Worm (Caenorhabditis elegans): Measurements from ENCODE around the gene ghi-1.

Gene ghi-1

DNA sequence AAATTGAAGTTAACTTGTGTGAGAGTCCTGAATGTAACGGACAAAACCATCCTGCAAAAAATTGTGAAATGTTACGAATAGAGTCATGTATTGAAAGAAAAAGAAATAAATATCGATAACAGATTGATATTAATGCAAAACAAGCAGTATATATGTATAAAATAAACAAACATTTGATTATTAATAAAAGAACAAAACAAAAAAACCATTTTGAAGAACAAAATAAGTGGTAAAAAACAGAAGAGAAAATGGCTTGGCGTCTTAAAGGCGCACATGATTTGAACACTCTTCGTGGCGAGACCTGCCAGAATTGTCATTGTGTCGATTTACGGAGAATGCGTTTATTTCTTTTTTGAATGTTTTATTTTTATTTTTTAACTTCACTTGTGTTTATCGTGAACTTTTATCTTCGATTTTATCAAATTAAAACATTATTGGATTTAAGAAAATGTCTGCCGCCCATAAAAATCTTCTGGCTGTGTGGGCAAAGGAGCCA, 6.2 kb downstream of the ghi-1 start, which contains the start of the genes rad-23 and rpn-12:
Gene rad-23 (minus strand): TSS at position 51 of the 496 bp plus-strand sequence.
Gene rpn-12 (plus strand): TSS at position 446 of the 496 bp plus-strand sequence.
- peak; percentile 50 for TF ChIP-seq fos-1 (tag; optimal IDR thresholded peaks at IDR 0.05)
- TF ChIP-seq ztf-4 (tag; optimal IDR thresholded peaks at IDR 0.05): no peak
- TF ChIP-seq mbf-1 (tag; optimal IDR thresholded peaks at IDR 0.05): no peak
- no peak for TF ChIP-seq zag-1 (tag; optimal IDR thresholded peaks at IDR 0.05)
- peak; percentile 68 for TF ChIP-seq gmeb-1 (tag; optimal IDR thresholded peaks at IDR 0.05)
- TF ChIP-seq crh-2 (tag; optimal IDR thresholded peaks at IDR 0.05): peak; percentile 67
- peak; percentile 41 for TF ChIP-seq lin-11 (tag; optimal IDR thresholded peaks at IDR 0.05)
- peak; percentile 86 for TF ChIP-seq C34F6.9 (tag; optimal IDR thresholded peaks at IDR 0.05)
- TF ChIP-seq mab-5 (tag; optimal IDR thresholded peaks at IDR 0.05): peak; percentile 60
- TF ChIP-seq lsy-2 (tag; optimal IDR thresholded peaks at IDR 0.05): peak in 1 of 2 experiments; percentile 86
- peak; percentile 76 for TF ChIP-seq nhr-129 (tag; optimal IDR thresholded peaks at IDR 0.05)
- TF ChIP-seq nhr-77 (tag; optimal IDR thresholded peaks at IDR 0.05): no peak
- TF ChIP-seq unc-55 (GFP tag; optimal IDR thresholded peaks at IDR 0.05): peak; percentile 92
- TF ChIP-seq skn-1 (tag; optimal IDR thresholded peaks at IDR 0.05): peak; percentile 99
- no peak for TF ChIP-seq ama-1 (optimal IDR thresholded peaks at IDR 0.05)
- no peak for TF ChIP-seq aly-2 (tag; optimal IDR thresholded peaks at IDR 0.05)
- peak; percentile 5 for TF ChIP-seq blmp-1 (tag; optimal IDR thresholded peaks at IDR 0.05; ENCODE audit: insufficient read depth)
- TF ChIP-seq sma-9 (GFP tag; optimal IDR thresholded peaks at IDR 0.05): peak; percentile 45
- no peak for TF ChIP-seq sma-9 (tag; optimal IDR thresholded peaks at IDR 0.05)
- peak; percentile 39 for TF ChIP-seq sma-3 (GFP tag; optimal IDR thresholded peaks at IDR 0.05)
- TF ChIP-seq R02D3.7 (tag; optimal IDR thresholded peaks at IDR 0.05): peak; percentile 47
- TF ChIP-seq ceh-16 (tag; optimal IDR thresholded peaks at IDR 0.05): no peak
- peak; percentile 45 for TF ChIP-seq lin-13 (GFP tag; optimal IDR thresholded peaks at IDR 0.05)

DNA sequence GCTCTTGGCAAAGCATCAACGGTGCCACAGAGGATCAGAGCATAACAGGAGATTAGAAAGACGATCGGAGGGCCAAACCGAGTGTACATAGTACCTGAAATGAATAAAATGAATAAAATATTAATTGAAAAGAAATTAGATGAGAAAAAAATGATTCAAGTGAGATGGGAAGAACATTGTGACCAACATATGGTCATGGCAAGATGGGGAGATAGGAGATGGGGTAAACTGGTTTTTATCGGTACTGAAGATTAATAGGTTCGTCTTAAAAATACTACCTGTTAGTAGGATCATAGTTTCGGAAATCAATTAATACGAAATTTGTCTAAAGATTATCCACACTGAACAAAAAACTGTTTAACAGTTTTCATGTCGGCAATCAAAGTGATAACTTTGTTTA, 10.5 kb downstream of the ghi-1 start, which contains the start of gene nep-1:
Gene nep-1 (minus strand): TSS at position 101 of the 400 bp plus-strand sequence.
- TF ChIP-seq lin-13 (GFP tag; optimal IDR thresholded peaks at IDR 0.05): no peak
- TF ChIP-seq ceh-16 (tag; optimal IDR thresholded peaks at IDR 0.05): no peak
- TF ChIP-seq aly-2 (tag; optimal IDR thresholded peaks at IDR 0.05): no peak
- TF ChIP-seq nhr-77 (tag; optimal IDR thresholded peaks at IDR 0.05): no peak
- peak; percentile 24 for TF ChIP-seq sma-9 (GFP tag; optimal IDR thresholded peaks at IDR 0.05)
- TF ChIP-seq sma-9 (tag; optimal IDR thresholded peaks at IDR 0.05): no peak
- TF ChIP-seq ztf-4 (tag; optimal IDR thresholded peaks at IDR 0.05): no peak
- no peak for TF ChIP-seq C34F6.9 (tag; optimal IDR thresholded peaks at IDR 0.05)

DNA sequence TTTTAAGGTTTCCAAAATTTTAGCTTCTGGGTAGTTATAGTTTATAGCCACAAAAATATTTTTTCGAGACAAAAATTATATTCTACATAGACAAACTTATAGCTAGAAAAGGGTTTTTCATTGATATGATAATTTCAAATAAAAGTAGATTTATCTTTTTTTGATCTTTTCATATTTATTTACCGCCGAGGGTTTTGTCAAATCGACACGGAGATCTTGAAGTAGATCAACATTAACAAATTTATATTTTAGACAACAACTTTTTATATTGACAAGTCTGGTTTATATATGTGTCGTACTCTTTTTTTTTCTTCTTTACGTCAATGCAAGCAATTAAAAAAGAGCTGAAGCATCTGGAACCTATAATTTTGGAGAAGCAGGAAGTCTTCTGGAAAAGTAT, 12.3 kb downstream of the ghi-1 start:
- no peak for TF ChIP-seq ama-1 (optimal IDR thresholded peaks at IDR 0.05)
- TF ChIP-seq nhr-6 (tag; optimal IDR thresholded peaks at IDR 0.05): no peak

DNA sequence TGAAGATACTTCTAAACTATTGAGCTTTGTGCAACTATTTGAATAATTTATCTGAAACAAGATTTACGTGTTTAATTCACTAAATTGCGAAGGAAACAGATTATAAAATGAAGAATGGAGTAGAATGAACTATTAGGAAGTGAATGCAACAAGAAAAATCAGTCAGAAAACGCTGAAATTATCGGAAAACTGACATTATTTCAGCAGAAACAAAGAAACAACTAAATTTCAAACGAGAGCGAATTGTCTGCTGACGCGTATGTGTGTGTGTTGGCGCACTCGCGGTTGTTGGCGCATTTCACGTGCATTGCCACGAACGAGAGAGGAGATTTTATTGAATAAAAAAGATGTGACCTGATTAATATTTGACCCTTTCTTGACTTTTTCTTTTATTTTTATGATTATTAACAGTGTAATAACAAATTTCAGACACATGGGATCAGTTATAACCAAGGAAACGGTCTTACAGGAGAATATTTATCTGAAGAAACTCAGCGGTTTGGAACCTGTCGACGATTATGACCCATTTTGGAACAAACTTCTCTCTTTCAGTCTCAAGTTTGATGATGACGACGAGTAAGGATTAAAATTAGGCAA, 29.4 kb downstream of the ghi-1 start, which contains the start of the genes trr-1 and C47D12.2:
Gene trr-1 (minus strand): TSS at position 51 of the 597 bp plus-strand sequence.
Gene C47D12.2 (plus strand): TSS at position 430 of the 597 bp plus-strand sequence.
- TF ChIP-seq R02D3.7 (tag; optimal IDR thresholded peaks at IDR 0.05) (peak; percentile 14), nhr-21 (tag; optimal IDR thresholded peaks at IDR 0.05) (peak; percentile 10), Y55F3AM.14 (GFP tag; optimal IDR thresholded peaks at IDR 0.05) (no peak), fos-1 (tag; optimal IDR thresholded peaks at IDR 0.05) (peak; percentile 43), alr-1 (tag; optimal IDR thresholded peaks at IDR 0.05) (no peak), mab-5 (tag; optimal IDR thresholded peaks at IDR 0.05) (peak; percentile 2), nhr-129 (tag; optimal IDR thresholded peaks at IDR 0.05) (peak; percentile 81), C34F6.9 (tag; optimal IDR thresholded peaks at IDR 0.05) (no peak), sma-3 (GFP tag; optimal IDR thresholded peaks at IDR 0.05) (peak; percentile 64), lin-11 (tag; optimal IDR thresholded peaks at IDR 0.05) (peak; percentile 58), crh-2 (tag; optimal IDR thresholded peaks at IDR 0.05) (no peak), sma-9 (GFP tag; optimal IDR thresholded peaks at IDR 0.05) (peak; percentile 54), sma-9 (tag; optimal IDR thresholded peaks at IDR 0.05) (no peak), lsy-2 (tag; optimal IDR thresholded peaks at IDR 0.05) (peak in 1 of 2 experiments; percentile 69)

ce11 chrII:11680220-11680619, 33.7 kb downstream of the ghi-1 start:
- no peak for TF ChIP-seq skn-1 (tag; optimal IDR thresholded peaks at IDR 0.05)
- TF ChIP-seq nhr-6 (tag; optimal IDR thresholded peaks at IDR 0.05): no peak
- no peak for TF ChIP-seq gmeb-1 (tag; optimal IDR thresholded peaks at IDR 0.05)
- no peak for TF ChIP-seq snpc-4 (tag; optimal IDR thresholded peaks at IDR 0.05)
- no peak for TF ChIP-seq ama-1 (optimal IDR thresholded peaks at IDR 0.05)
- no peak for TF ChIP-seq blmp-1 (tag; optimal IDR thresholded peaks at IDR 0.05; ENCODE audit: insufficient read depth)
- no peak for TF ChIP-seq elt-3 (tag; optimal IDR thresholded peaks at IDR 0.05)
- no peak for TF ChIP-seq nhr-129 (tag; optimal IDR thresholded peaks at IDR 0.05)

Measured in whole organism, L2 larva.